Worm (Caenorhabditis elegans) whole organism, L2 larva: Measurements from ENCODE around the gene C23F12.4.
A peak's percentile ranks its signal among the peaks of the same experiment; 100 is the strongest.

Experiments
- F13H6.1 ChIP-seq: sonication (generic microtip); optimal IDR thresholded peaks from 2 replicates; lab custom pipeline; 2016; ENCODE audit warnings: missing genetic modification characterization, missing compliant biosample characterization
- R02D3.7 ChIP-seq: fragments of 150-350 bp; optimal IDR thresholded peaks from 2 replicates; lab custom pipeline; 2014; ENCODE audit warnings: missing biosample characterization, missing genetic modification characterization
- Y55F3AM.14 ChIP-seq: fragments of 200-800 bp; sonication (Bioruptor generic); optimal IDR thresholded peaks from 2 replicates; lab custom pipeline; 2018; ENCODE audit warnings: mild to moderate bottlenecking, missing genetic modification characterization, missing compliant biosample characterization
- ZK546.5 ChIP-seq: sonication (generic microtip); optimal IDR thresholded peaks from 2 replicates; lab custom pipeline; 2017; ENCODE audit warnings: missing biosample characterization, missing genetic modification characterization
- alr-1 ChIP-seq: fragments of 150-350 bp; optimal IDR thresholded peaks from 2 replicates; lab custom pipeline; 2014; ENCODE audit warnings: missing biosample characterization, missing genetic modification characterization
- aly-2 ChIP-seq: fragments of 150-350 bp; optimal IDR thresholded peaks from 2 replicates; lab custom pipeline; 2014; ENCODE audit warnings: missing biosample characterization, missing genetic modification characterization
- ama-1 ChIP-seq: fragments of 150-350 bp; optimal IDR thresholded peaks from 2 replicates; lab custom pipeline; 2018; ENCODE audit warnings: inconsistent platforms
- blmp-1 ChIP-seq: sonication (generic microtip); optimal IDR thresholded peaks from 2 replicates; lab custom pipeline; 2017; ENCODE audit warnings: missing genetic modification characterization, mild to moderate bottlenecking, missing compliant biosample characterization, antibody characterized with exemption, moderate library complexity; ENCODE audit not compliant: insufficient read depth
- ceh-16 ChIP-seq: fragments of 150-350 bp; optimal IDR thresholded peaks from 2 replicates; lab custom pipeline; 2014; ENCODE audit warnings: missing biosample characterization, missing genetic modification characterization
- crh-2 ChIP-seq: sonication (generic microtip); optimal IDR thresholded peaks from 2 replicates; lab custom pipeline; 2017; ENCODE audit warnings: missing biosample characterization, missing genetic modification characterization
- dmd-4 ChIP-seq: sonication (generic microtip); optimal IDR thresholded peaks from 2 replicates; lab custom pipeline; 2017; ENCODE audit warnings: missing biosample characterization, missing genetic modification characterization
- egl-27 ChIP-seq: sonication (generic microtip); optimal IDR thresholded peaks from 3 replicates; lab custom pipeline; 2017; ENCODE audit warnings: missing biosample characterization, missing genetic modification reagents, missing genetic modification characterization
- elt-1 ChIP-seq: fragments of 150-350 bp; optimal IDR thresholded peaks from 2 replicates; lab custom pipeline; 2014; ENCODE audit warnings: missing biosample characterization, missing genetic modification characterization
- elt-3 ChIP-seq: sonication (generic microtip); optimal IDR thresholded peaks from 2 replicates; lab custom pipeline; 2017; ENCODE audit warnings: missing biosample characterization, missing genetic modification characterization
- fos-1 ChIP-seq: fragments of 150-350 bp; optimal IDR thresholded peaks from 2 replicates; lab custom pipeline; 2014; ENCODE audit warnings: missing biosample characterization, missing genetic modification characterization
- gmeb-1 ChIP-seq: fragments of 150-350 bp; optimal IDR thresholded peaks from 2 replicates; lab custom pipeline; 2014; ENCODE audit warnings: missing biosample characterization, missing genetic modification characterization
- lin-11 ChIP-seq: fragments of 150-350 bp; sonication (generic microtip); optimal IDR thresholded peaks from 2 replicates; lab custom pipeline; 2014; ENCODE audit warnings: missing biosample characterization, missing genetic modification characterization, inconsistent platforms, mixed read lengths
- lin-39 ChIP-seq: fragments of 150-350 bp; optimal IDR thresholded peaks from 2 replicates; lab custom pipeline; 2014; ENCODE audit warnings: missing biosample characterization, missing genetic modification reagents, missing genetic modification characterization
- lsy-2 ChIP-seq, 2 experiments: fragments of 150-350 bp in 1 of 2; sonication (generic microtip) in 1 of 2; optimal IDR thresholded peaks; 2 replicates each; lab custom pipeline; 2014 to 2017; ENCODE audit warnings: missing biosample characterization in 2 of 2, missing genetic modification characterization in 2 of 2
- mbf-1 ChIP-seq: sonication (generic microtip); optimal IDR thresholded peaks from 2 replicates; lab custom pipeline; 2017; ENCODE audit warnings: missing biosample characterization, missing genetic modification characterization
- nhr-10 ChIP-seq: sonication (generic microtip); optimal IDR thresholded peaks from 2 replicates; lab custom pipeline; 2017; ENCODE audit warnings: missing biosample characterization, missing genetic modification characterization
- nhr-129 ChIP-seq: fragments of 150-350 bp; optimal IDR thresholded peaks from 2 replicates; lab custom pipeline; 2014; ENCODE audit warnings: missing biosample characterization, missing genetic modification characterization
- nhr-21 ChIP-seq: fragments of 150-350 bp; optimal IDR thresholded peaks from 2 replicates; lab custom pipeline; 2014; ENCODE audit warnings: missing biosample characterization, missing genetic modification characterization
- nhr-25 ChIP-seq: fragments of 150-350 bp; sonication (generic microtip); optimal IDR thresholded peaks from 3 replicates; lab custom pipeline; 2014; ENCODE audit warnings: missing biosample characterization, missing genetic modification characterization
- nhr-77 ChIP-seq: fragments of 150-350 bp; optimal IDR thresholded peaks from 2 replicates; lab custom pipeline; 2014; ENCODE audit warnings: missing biosample characterization, missing genetic modification characterization
- peb-1 ChIP-seq: fragments of 150-350 bp; optimal IDR thresholded peaks from 2 replicates; lab custom pipeline; 2014; ENCODE audit warnings: missing biosample characterization, missing genetic modification characterization
- skn-1 ChIP-seq: sonication (generic microtip); optimal IDR thresholded peaks from 2 replicates; lab custom pipeline; 2017; ENCODE audit warnings: missing biosample characterization, missing genetic modification characterization
- sma-3 ChIP-seq: sonication (generic microtip); optimal IDR thresholded peaks from 2 replicates; lab custom pipeline; 2016; ENCODE audit warnings: missing genetic modification reagents, missing genetic modification characterization, missing compliant biosample characterization
- sma-9 ChIP-seq, 2 experiments: fragments of 150-350 bp in 1 of 2; sonication (generic microtip) in 1 of 2; optimal IDR thresholded peaks; 2 replicates each; lab custom pipeline; 2014 to 2016; ENCODE audit warnings: missing genetic modification characterization in 2 of 2, mild to moderate bottlenecking in 1 of 2, missing biosample characterization in 1 of 2, missing compliant biosample characterization in 1 of 2, missing genetic modification reagents in 1 of 2, moderate library complexity in 1 of 2
- unc-55 ChIP-seq: fragments of 150-350 bp; sonication (generic microtip); optimal IDR thresholded peaks from 3 replicates; lab custom pipeline; 2014; ENCODE audit warnings: missing biosample characterization, missing genetic modification reagents, missing genetic modification characterization
- unc-62 ChIP-seq: fragments of 150-350 bp; optimal IDR thresholded peaks from 2 replicates; lab custom pipeline; 2014; ENCODE audit warnings: missing biosample characterization, missing genetic modification reagents, missing genetic modification characterization
- ztf-11 ChIP-seq: sonication (generic microtip); optimal IDR thresholded peaks from 2 replicates; lab custom pipeline; 2017; ENCODE audit warnings: missing biosample characterization, missing genetic modification characterization
- ztf-4 ChIP-seq: fragments of 150-350 bp; optimal IDR thresholded peaks from 2 replicates; lab custom pipeline; 2014; ENCODE audit warnings: missing biosample characterization, missing genetic modification characterization

The C23F12.4 gene

ce11 chrX:9405922-9406321 lies 18.8 kb downstream of the C23F12.4 start:
- TF ChIP-seq elt-1 (tag; lab: Kevin White, UChicago) (peak; percentile 78), skn-1 (no peak), lin-39 (tag; lab: Kevin White, UChicago) (no peak), ceh-16 (tag; lab: Kevin White, UChicago) (peak; percentile 36)

- peak; percentile 53 for TF ChIP-seq nhr-21
- peak; percentile 15 for TF ChIP-seq nhr-129
- no peak for TF ChIP-seq skn-1
- no peak for TF ChIP-seq Y55F3AM.14 (GFP tag; lab: Kevin White, UChicago)
- peak; percentile 37 for TF ChIP-seq nhr-25 (tag; lab: Kevin White, UChicago)
- TF ChIP-seq ama-1 (lab: Kevin White, UChicago), result no peak
- peak; percentile 35 for TF ChIP-seq sma-3
- TF ChIP-seq peb-1 (tag; lab: Kevin White, UChicago), result no peak
- TF ChIP-seq sma-9 (GFP tag; optimal IDR thresholded peaks at IDR 0.05; lab: Kevin White, UChicago), result peak; percentile 32
- no peak for TF ChIP-seq sma-9 (tag; optimal IDR thresholded peaks at IDR 0.05; lab: Kevin White, UChicago)
Observed at ce11 chrX:9409114-9409513, 22.0 kb downstream of the C23F12.4 start.

ce11 chrX:9410747-9411146 lies 23.6 kb downstream of the C23F12.4 start:
- TF ChIP-seq ceh-16 (tag; lab: Kevin White, UChicago) (no peak), blmp-1 (tag; lab: Kevin White, UChicago) (no peak), F13H6.1 (tag; lab: Kevin White, UChicago) (peak; percentile 54), lin-39 (tag; lab: Kevin White, UChicago) (no peak)

- no peak for TF ChIP-seq ZK546.5 (tag; lab: Kevin White, UChicago)
- peak; percentile 60 for TF ChIP-seq F13H6.1 (tag; lab: Kevin White, UChicago)
Observed at ce11 chrX:9411675-9412074, 24.5 kb downstream of the C23F12.4 start.

- no peak for TF ChIP-seq alr-1 (tag; lab: Kevin White, UChicago)
- TF ChIP-seq ztf-4, result no peak
- no peak for TF ChIP-seq fos-1
- no peak for TF ChIP-seq crh-2 (tag; lab: Kevin White, UChicago)
- TF ChIP-seq unc-55 (GFP tag; lab: Kevin White, UChicago), result no peak
Observed at ce11 chrX:9417326-9417725, 30.2 kb downstream of the C23F12.4 start.

ce11 chrX:9417948-9418347 lies 30.8 kb downstream of the C23F12.4 start:
- TF ChIP-seq sma-9 (GFP tag; optimal IDR thresholded peaks at IDR 0.05; lab: Kevin White, UChicago), result no peak
- no peak for TF ChIP-seq sma-9 (tag; optimal IDR thresholded peaks at IDR 0.05; lab: Kevin White, UChicago)
- no peak for TF ChIP-seq lsy-2 (tag; optimal IDR thresholded peaks at IDR 0.05; lab: Kevin White, UChicago)
- no peak for TF ChIP-seq egl-27 (tag; lab: Kevin White, UChicago)
- no peak for TF ChIP-seq lin-39 (tag; lab: Kevin White, UChicago)
- no peak for TF ChIP-seq nhr-77 (tag; lab: Kevin White, UChicago)
- no peak for TF ChIP-seq unc-55 (GFP tag; lab: Kevin White, UChicago)
- TF ChIP-seq nhr-10 (tag; lab: Kevin White, UChicago), result no peak
- TF ChIP-seq blmp-1 (tag; lab: Kevin White, UChicago), result no peak
- TF ChIP-seq R02D3.7 (tag; lab: Kevin White, UChicago), result no peak
- no peak for TF ChIP-seq Y55F3AM.14 (GFP tag; lab: Kevin White, UChicago)
- TF ChIP-seq, all 48 proteins: peak for 0

ce11 chrX:9428059-9428458 lies 40.9 kb downstream of the C23F12.4 start, which contains the start of gene B0272.4:
B0272.4 (plus strand) TSS chrX:9428431.
- TF ChIP-seq fos-1 (peak; percentile 95), sma-9 (GFP tag; optimal IDR thresholded peaks at IDR 0.05; lab: Kevin White, UChicago) (peak; percentile 5), sma-9 (tag; optimal IDR thresholded peaks at IDR 0.05; lab: Kevin White, UChicago) (no peak), crh-2 (tag; lab: Kevin White, UChicago) (peak; percentile 35), gmeb-1 (tag; lab: Kevin White, UChicago) (peak; percentile 44), ztf-11 (no peak), elt-1 (tag; lab: Kevin White, UChicago) (no peak), Y55F3AM.14 (GFP tag; lab: Kevin White, UChicago) (no peak), aly-2 (tag; lab: Kevin White, UChicago) (no peak), ZK546.5 (tag; lab: Kevin White, UChicago) (no peak), ztf-4 (no peak), dmd-4 (tag; lab: Kevin White, UChicago) (no peak), unc-62 (GFP tag; lab: Kevin White, UChicago) (no peak), lin-11 (tag; lab: Kevin White, UChicago) (no peak), mbf-1 (no peak), peb-1 (tag; lab: Kevin White, UChicago) (no peak), elt-3 (tag; lab: Kevin White, UChicago) (no peak), nhr-21 (no peak)
